Fruit fly (Drosophila melanogaster): ENCODE data around the gene CG5280.

Gene CG5280

dm6 chr3L:8950955-8951354 is 39.1 kb downstream of the CG5280 start (continued):
- TF ChIP-seq sens-2 (GFP tag; IDR thresholded peaks at IDR 0.05) (no peak), ham (GFP tag; IDR thresholded peaks at IDR 0.05) (no peak), CG8089 (GFP tag; optimal IDR thresholded peaks at IDR 0.05) (no peak), rib (GFP tag; IDR thresholded peaks at IDR 0.05) (no peak), CG11695 (GFP tag; IDR thresholded peaks at IDR 0.05) (peak; percentile 59; the same call in 2 of the 3 replicates), disco-r (GFP tag; optimal IDR thresholded peaks at IDR 0.05) (no peak), odd (GFP tag; optimal IDR thresholded peaks at IDR 0.05) (no peak), Ets97D (GFP tag; optimal IDR thresholded peaks at IDR 0.05) (no peak), fd96Cb (tag; optimal IDR thresholded peaks at IDR 0.05) (peak; percentile 66), CG9797 (GFP tag; optimal IDR thresholded peaks at IDR 0.05) (no peak), Gug (GFP tag; IDR thresholded peaks at IDR 0.05) (no peak), CG32772 (GFP tag; IDR thresholded peaks at IDR 0.05) (0 out of 2 replicates have a peak, but pooled peaks have one; percentile 26), CG8478 (optimal IDR thresholded peaks at IDR 0.05) (no peak), CG15601 (tag; optimal IDR thresholded peaks at IDR 0.05) (peak; percentile 53), Six4 (GFP tag; optimal IDR thresholded peaks at IDR 0.05) (peak; percentile 12), CG1233 (GFP tag; optimal IDR thresholded peaks at IDR 0.05) (no peak), chinmo (GFP tag; IDR thresholded peaks at IDR 0.05; ENCODE audit: partially characterized antibody) (no peak), CG17328 (GFP tag; IDR thresholded peaks at IDR 0.05) (no peak), CG4424 (GFP tag; optimal IDR thresholded peaks at IDR 0.05) (peak; percentile 36), CG6654 (GFP tag; optimal IDR thresholded peaks at IDR 0.05) (no peak), zen2 (GFP tag; IDR thresholded peaks at IDR 0.05; ENCODE audit: partially characterized antibody) (no peak), Lhr (GFP tag; optimal IDR thresholded peaks at IDR 0.05) (no peak), Oaz (GFP tag; IDR thresholded peaks at IDR 0.05) (no peak), chm (GFP tag; IDR thresholded peaks at IDR 0.05) (no peak), Deaf1 (tag; optimal IDR thresholded peaks at IDR 0.05) (no peak), CG17361 (GFP tag; IDR thresholded peaks at IDR 0.05) (peak; percentile 83), unc-4 (GFP tag; IDR thresholded peaks at IDR 0.05; ENCODE audit: partially characterized antibody) (no peak), pita (GFP tag; optimal IDR thresholded peaks at IDR 0.05) (no peak), CG11247 (GFP tag; IDR thresholded peaks at IDR 0.05) (no peak), CG31441 (GFP tag; IDR thresholded peaks at IDR 0.05) (peak; percentile 84), Kr (GFP tag; optimal IDR thresholded peaks at IDR 0.05) (no peak), salm (tag; optimal IDR thresholded peaks at IDR 0.05) (no peak), aop (GFP tag; IDR thresholded peaks at IDR 0.05) (no peak), sr (GFP tag; IDR thresholded peaks at IDR 0.05) (no peak), scrt (GFP tag; optimal IDR thresholded peaks at IDR 0.05) (peak; percentile 28), Vsx1 (GFP tag; optimal IDR thresholded peaks at IDR 0.05) (no peak), Atf-2 (GFP tag; optimal IDR thresholded peaks at IDR 0.05) (no peak), CG18476 (GFP tag; optimal IDR thresholded peaks at IDR 0.05) (no peak), CG6254 (GFP tag; optimal IDR thresholded peaks at IDR 0.05) (peak; percentile 29), Mad (GFP tag; optimal IDR thresholded peaks at IDR 0.05) (no peak), CG30020 (tag; optimal IDR thresholded peaks at IDR 0.05) (peak; percentile 2), stwl (tag; optimal IDR thresholded peaks at IDR 0.05) (no peak), CG3065 (GFP tag; optimal IDR thresholded peaks at IDR 0.05) (no peak), CG12942 (GFP tag; optimal IDR thresholded peaks at IDR 0.05) (peak; percentile 10)
